Worm (Caenorhabditis elegans) whole organism, late embryonic: ENCODE results near the gene ctl-3.

Source experiments
- C08G9.2 ChIP-seq: sonication (generic microtip); optimal IDR thresholded peaks from 2 replicates; lab custom pipeline; 2016; ENCODE audit warnings: mild to moderate bottlenecking, missing genetic modification characterization, moderate library complexity, missing compliant biosample characterization
- C38D4.7 ChIP-seq: fragments of 200-800 bp; sonication (Bioruptor generic); optimal IDR thresholded peaks from 2 replicates; lab custom pipeline; 2018; ENCODE audit warnings: mild to moderate bottlenecking, missing genetic modification characterization, moderate library complexity, missing compliant biosample characterization
- F13H6.1 ChIP-seq: sonication (generic microtip); optimal IDR thresholded peaks from 2 replicates; lab custom pipeline; 2016; ENCODE audit warnings: missing genetic modification characterization, missing compliant biosample characterization
- T23F11.4 ChIP-seq: fragments of 200-800 bp; sonication (Bioruptor generic); optimal IDR thresholded peaks from 2 replicates; lab custom pipeline; 2018; ENCODE audit warnings: mild to moderate bottlenecking, missing genetic modification characterization, missing compliant biosample characterization
- Y22D7AL.16 ChIP-seq: sonication (generic microtip); optimal IDR thresholded peaks from 2 replicates; lab custom pipeline; 2016; ENCODE audit warnings: missing genetic modification characterization, missing compliant biosample characterization
- ahr-1 ChIP-seq: sonication (generic microtip); optimal IDR thresholded peaks from 2 replicates; lab custom pipeline; 2016; ENCODE audit warnings: missing genetic modification characterization, missing compliant biosample characterization
- ama-1 ChIP-seq: fragments of 150-350 bp; optimal IDR thresholded peaks from 2 replicates; lab custom pipeline; 2014
- ceh-14 ChIP-seq: sonication (generic microtip); optimal IDR thresholded peaks from 2 replicates; lab custom pipeline; 2016; ENCODE audit warnings: missing genotype, missing genetic modification characterization, missing compliant biosample characterization
- ceh-18 ChIP-seq: sonication (generic microtip); optimal IDR thresholded peaks from 2 replicates; lab custom pipeline; 2016; ENCODE audit warnings: missing genetic modification characterization, missing compliant biosample characterization
- ceh-22 ChIP-seq: sonication (generic microtip); optimal IDR thresholded peaks from 2 replicates; lab custom pipeline; 2017; ENCODE audit warnings: missing biosample characterization, missing genetic modification characterization
- ceh-30 ChIP-seq: fragments of 150-350 bp; optimal IDR thresholded peaks from 2 replicates; lab custom pipeline; 2014; ENCODE audit warnings: missing biosample characterization, missing genetic modification characterization
- ceh-34 ChIP-seq: sonication (generic microtip); optimal IDR thresholded peaks from 2 replicates; lab custom pipeline; 2016; ENCODE audit warnings: mild to moderate bottlenecking, missing genetic modification characterization, missing compliant biosample characterization
- ceh-45 ChIP-seq: fragments of 200-800 bp; sonication (Bioruptor generic); IDR thresholded peaks from 2 replicates; pipeline ENCODE4 v1.3.6; 2022; ENCODE audit warnings: missing genetic modification reagents, missing genetic modification characterization, missing compliant biosample characterization
- ceh-6 ChIP-seq: fragments of 200-800 bp; sonication (Bioruptor generic); optimal IDR thresholded peaks from 2 replicates; lab custom pipeline; 2018; ENCODE audit warnings: mild to moderate bottlenecking, missing genetic modification characterization, missing compliant biosample characterization
- ceh-9 ChIP-seq: sonication (generic microtip); optimal IDR thresholded peaks from 2 replicates; lab custom pipeline; 2016; ENCODE audit warnings: mild to moderate bottlenecking, missing genetic modification characterization, inconsistent platforms, missing compliant biosample characterization
- dmd-4 ChIP-seq: sonication (generic microtip); optimal IDR thresholded peaks from 2 replicates; lab custom pipeline; 2016; ENCODE audit warnings: borderline replicate concordance, missing genetic modification characterization, missing compliant biosample characterization
- elt-2 ChIP-seq: sonication (generic microtip); optimal IDR thresholded peaks from 2 replicates; lab custom pipeline; 2016; ENCODE audit warnings: missing genetic modification reagents, missing genetic modification characterization, missing compliant biosample characterization
- ets-4 ChIP-seq: sonication (generic microtip); optimal IDR thresholded peaks from 2 replicates; lab custom pipeline; 2016; ENCODE audit warnings: missing genetic modification characterization, missing compliant biosample characterization
- fkh-6 ChIP-seq: sonication (generic microtip); optimal IDR thresholded peaks from 2 replicates; lab custom pipeline; 2016; ENCODE audit warnings: missing genetic modification characterization, missing compliant biosample characterization
- gmeb-2 ChIP-seq: sonication (generic microtip); optimal IDR thresholded peaks from 2 replicates; lab custom pipeline; 2016; ENCODE audit warnings: missing genetic modification characterization, inconsistent platforms, missing compliant biosample characterization
- hlh-13 ChIP-seq: fragments of 200-800 bp; sonication (Bioruptor generic); optimal IDR thresholded peaks from 2 replicates; lab custom pipeline; 2018; ENCODE audit warnings: mild to moderate bottlenecking, missing genetic modification characterization, missing compliant biosample characterization
- hlh-15 ChIP-seq: sonication (generic microtip); optimal IDR thresholded peaks from 2 replicates; lab custom pipeline; 2016; ENCODE audit warnings: missing genetic modification characterization, missing compliant biosample characterization
- hlh-30 ChIP-seq: sonication (generic microtip); optimal IDR thresholded peaks from 2 replicates; lab custom pipeline; 2017; ENCODE audit warnings: antibody characterized with exemption, missing genetic modification characterization, missing compliant biosample characterization; ENCODE audit not compliant: insufficient read depth
- hlh-6 ChIP-seq: sonication (generic microtip); optimal IDR thresholded peaks from 2 replicates; lab custom pipeline; 2016; ENCODE audit warnings: missing genotype, missing genetic modification characterization, missing compliant biosample characterization
- hlh-8 ChIP-seq: sonication (generic microtip); optimal IDR thresholded peaks from 2 replicates; lab custom pipeline; 2016; ENCODE audit warnings: missing genotype, missing genetic modification characterization, missing compliant biosample characterization
- lim-6 ChIP-seq: sonication (generic microtip); optimal IDR thresholded peaks from 2 replicates; lab custom pipeline; 2016; ENCODE audit warnings: missing genetic modification characterization, missing compliant biosample characterization
- mec-3 ChIP-seq: sonication (generic microtip); optimal IDR thresholded peaks from 2 replicates; lab custom pipeline; 2016; ENCODE audit warnings: borderline replicate concordance, missing genetic modification characterization, missing compliant biosample characterization
- nfya-1 ChIP-seq: sonication (generic microtip); optimal IDR thresholded peaks from 2 replicates; lab custom pipeline; 2017; ENCODE audit warnings: missing genetic modification characterization, mild to moderate bottlenecking, missing compliant biosample characterization, antibody characterized with exemption, moderate library complexity
- nhr-11 ChIP-seq: fragments of 150-350 bp; optimal IDR thresholded peaks from 2 replicates; lab custom pipeline; 2014; ENCODE audit warnings: missing biosample characterization, missing genetic modification characterization
- nhr-232 ChIP-seq: sonication (generic microtip); optimal IDR thresholded peaks from 2 replicates; lab custom pipeline; 2016; ENCODE audit warnings: missing genetic modification characterization, missing compliant biosample characterization
- odd-2 ChIP-seq: sonication (generic microtip); optimal IDR thresholded peaks from 2 replicates; lab custom pipeline; 2017; ENCODE audit warnings: antibody characterized with exemption, mild to moderate bottlenecking, missing genetic modification characterization, missing compliant biosample characterization
- pag-3 ChIP-seq: sonication (generic microtip); optimal IDR thresholded peaks from 2 replicates; lab custom pipeline; 2016; ENCODE audit warnings: missing compliant biosample characterization, missing genetic modification characterization, borderline replicate concordance
- pat-9 ChIP-seq: fragments of 200-800 bp; sonication (Bioruptor generic); optimal IDR thresholded peaks from 2 replicates; lab custom pipeline; 2018; ENCODE audit warnings: mild to moderate bottlenecking, missing genetic modification characterization, moderate library complexity, missing compliant biosample characterization
- pha-2 ChIP-seq: sonication (generic microtip); optimal IDR thresholded peaks from 2 replicates; lab custom pipeline; 2017; ENCODE audit warnings: mild to moderate bottlenecking, missing genetic modification characterization, missing compliant biosample characterization
- pha-4 ChIP-seq: fragments of 150-350 bp; optimal IDR thresholded peaks from 2 replicates; lab custom pipeline; 2018; ENCODE audit warnings: missing biosample characterization, missing genetic modification reagents, missing genetic modification characterization
- ref-2 ChIP-seq: sonication (generic microtip); optimal IDR thresholded peaks from 2 replicates; lab custom pipeline; 2016; ENCODE audit warnings: missing genetic modification characterization, missing compliant biosample characterization
- rnt-1 ChIP-seq: sonication (generic microtip); optimal IDR thresholded peaks from 2 replicates; lab custom pipeline; 2016; ENCODE audit warnings: missing genetic modification characterization, missing compliant biosample characterization
- sdc-2 ChIP-seq: sonication (generic microtip); optimal IDR thresholded peaks from 2 replicates; lab custom pipeline; 2016; ENCODE audit warnings: missing genotype, missing genetic modification characterization, missing compliant biosample characterization
- sox-2 ChIP-seq: fragments of 200-800 bp; sonication (Bioruptor generic); IDR thresholded peaks from 2 replicates; pipeline ENCODE4 v1.3.6; 2022; ENCODE audit warnings: missing genetic modification reagents, missing genetic modification characterization, missing compliant biosample characterization
- tbx-2 ChIP-seq: sonication (generic microtip); optimal IDR thresholded peaks from 2 replicates; lab custom pipeline; 2016; ENCODE audit warnings: missing genetic modification characterization, missing compliant biosample characterization
- unc-42 ChIP-seq: sonication (generic microtip); optimal IDR thresholded peaks from 2 replicates; lab custom pipeline; 2016; ENCODE audit warnings: missing genotype, missing genetic modification characterization, missing compliant biosample characterization
- unc-55 ChIP-seq: sonication (generic microtip); optimal IDR thresholded peaks from 2 replicates; lab custom pipeline; 2017; ENCODE audit warnings: missing biosample characterization, missing genetic modification reagents, missing genetic modification characterization
- unc-86 ChIP-seq: sonication (generic microtip); optimal IDR thresholded peaks from 2 replicates; lab custom pipeline; 2016; ENCODE audit warnings: missing genetic modification characterization, missing compliant biosample characterization
- zip-5 ChIP-seq: sonication (generic microtip); optimal IDR thresholded peaks from 2 replicates; lab custom pipeline; 2016; ENCODE audit warnings: missing genetic modification characterization, missing compliant biosample characterization
- ztf-16 ChIP-seq: sonication (generic microtip); optimal IDR thresholded peaks from 2 replicates; lab custom pipeline; 2017; ENCODE audit warnings: missing genetic modification characterization, missing compliant biosample characterization

Gene ctl-3

DNA sequence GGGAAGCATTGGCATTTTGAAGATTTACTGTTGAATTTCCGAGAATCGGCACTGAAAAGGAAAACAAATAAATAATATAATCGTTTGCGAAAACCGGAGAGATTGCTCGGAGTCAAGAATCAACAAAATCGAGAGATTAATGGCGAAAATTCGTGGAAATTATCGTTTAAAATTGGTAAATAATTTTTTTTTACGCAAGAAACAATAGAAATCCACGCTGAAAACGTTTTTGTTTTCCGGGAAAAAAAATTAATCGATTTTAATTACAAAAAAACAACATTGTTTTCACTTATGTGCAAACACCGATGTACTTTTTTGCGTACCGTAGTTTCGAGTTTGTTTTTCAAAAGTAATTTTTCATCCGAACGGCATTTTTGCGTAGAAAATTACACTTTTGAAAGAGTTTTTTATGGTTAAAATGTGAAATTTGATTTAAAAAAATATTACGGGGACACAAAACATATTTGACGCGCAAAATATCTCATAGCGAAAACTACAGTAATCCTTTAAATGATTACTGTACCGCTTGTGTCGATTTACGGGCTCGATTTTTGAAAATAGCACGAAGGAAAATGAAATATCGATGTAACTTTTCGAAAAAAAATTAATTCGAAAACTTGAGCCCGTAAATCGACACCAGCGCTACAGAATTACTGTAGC, at the start of gene ctl-3:
TSS of gene ctl-3 (minus strand) at position 51 of the 660 bp plus-strand sequence.
- no peak for TF ChIP-seq pag-3 (tag; lab: Kevin White, UChicago)
- TF ChIP-seq ztf-16 (tag; lab: Kevin White, UChicago): no peak
- no peak for TF ChIP-seq mec-3 (tag; lab: Kevin White, UChicago)
- no peak for TF ChIP-seq nhr-11
- TF ChIP-seq fkh-6 (tag; lab: Kevin White, UChicago): no peak
- no peak for TF ChIP-seq ceh-45 (GFP tag; lab: Robert Waterston, UW)
- no peak for TF ChIP-seq hlh-15 (tag; lab: Kevin White, UChicago)
- TF ChIP-seq pha-2 (tag; lab: Kevin White, UChicago): no peak
- TF ChIP-seq unc-55 (GFP tag; lab: Kevin White, UChicago): no peak
- TF ChIP-seq C38D4.7: no peak
- TF ChIP-seq ceh-22 (tag; lab: Kevin White, UChicago): no peak
- TF ChIP-seq rnt-1 (tag; lab: Kevin White, UChicago): no peak
- no peak for TF ChIP-seq unc-42 (tag; lab: Kevin White, UChicago)
- no peak for TF ChIP-seq ets-4
- TF ChIP-seq zip-5 (tag; lab: Kevin White, UChicago): no peak
- no peak for TF ChIP-seq Y22D7AL.16 (tag; lab: Kevin White, UChicago)
- TF ChIP-seq nfya-1 (tag; lab: Kevin White, UChicago): no peak

DNA sequence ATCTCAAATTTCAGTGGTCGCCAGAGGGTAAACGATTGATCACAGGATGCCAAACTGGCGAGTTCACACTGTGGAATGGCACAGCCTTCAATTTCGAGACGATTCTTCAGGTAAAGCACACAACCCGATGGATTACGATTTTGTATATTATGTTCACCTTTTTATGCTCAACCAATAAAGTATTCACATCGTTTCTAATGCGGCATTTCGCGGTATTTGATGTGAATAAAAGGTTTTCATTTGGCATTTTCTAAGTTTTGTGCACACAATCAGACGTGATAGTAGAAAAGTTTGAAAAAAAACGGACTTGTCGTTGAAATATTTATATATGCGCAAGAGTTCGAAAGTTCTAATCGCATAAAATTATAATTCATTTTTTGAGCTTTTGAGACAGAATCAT, 48.4 kb upstream of the ctl-3 start:
- no peak for TF ChIP-seq unc-86 (tag; lab: Kevin White, UChicago)
- TF ChIP-seq ceh-9: no peak
- no peak for TF ChIP-seq mec-3 (tag; lab: Kevin White, UChicago)
- TF ChIP-seq dmd-4 (tag; lab: Kevin White, UChicago): no peak
- TF ChIP-seq ahr-1 (tag; lab: Kevin White, UChicago): no peak
- TF ChIP-seq ceh-45 (GFP tag; lab: Robert Waterston, UW): no peak
- no peak for TF ChIP-seq odd-2 (tag; lab: Kevin White, UChicago)
- TF ChIP-seq sdc-2 (tag; lab: Kevin White, UChicago): no peak
- TF ChIP-seq gmeb-2 (tag; lab: Kevin White, UChicago): no peak
- TF ChIP-seq zip-5 (tag; lab: Kevin White, UChicago): no peak
- no peak for TF ChIP-seq nhr-232 (tag; lab: Kevin White, UChicago)
- no peak for TF ChIP-seq ceh-14 (tag; lab: Kevin White, UChicago)
- TF ChIP-seq T23F11.4 (GFP tag; lab: Kevin White, UChicago): no peak

DNA sequence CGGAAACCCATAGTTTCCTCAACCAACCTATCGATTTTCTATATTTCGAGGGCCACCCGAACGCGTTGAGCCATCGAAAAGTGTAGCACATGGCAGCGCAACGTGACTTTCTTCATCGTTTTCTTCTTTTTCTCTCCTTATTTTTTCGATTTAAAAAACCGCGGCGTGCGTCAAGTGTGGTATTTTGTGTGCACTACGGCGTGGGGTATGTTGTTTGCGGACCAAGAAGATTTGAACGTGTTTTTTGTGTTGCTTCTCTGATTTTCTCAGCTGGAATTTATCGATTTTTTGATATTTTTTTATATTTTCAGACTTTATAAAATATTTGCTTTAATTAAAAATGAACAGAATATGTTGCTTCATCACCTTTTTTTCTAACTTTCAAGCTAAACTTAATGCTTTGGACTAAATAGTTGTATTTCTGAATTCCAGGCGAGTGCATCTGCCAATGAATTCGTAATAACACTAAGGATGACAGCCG, 47.4 kb upstream of the ctl-3 start, which contains the start of the genes agl-1 and pfs-2:
TSS of gene agl-1 (minus strand) at position 178 of the 481 bp plus-strand sequence.
TSS of gene pfs-2 (plus strand) at position 431 of the 481 bp plus-strand sequence.
- TF ChIP-seq ceh-30 (tag; lab: Kevin White, UChicago): no peak
- TF ChIP-seq ref-2 (tag; lab: Kevin White, UChicago): peak; percentile 7
- no peak for TF ChIP-seq zip-5 (tag; lab: Kevin White, UChicago)
- no peak for TF ChIP-seq ceh-22 (tag; lab: Kevin White, UChicago)
- no peak for TF ChIP-seq ceh-6 (GFP tag; lab: Kevin White, UChicago)
- no peak for TF ChIP-seq ztf-16 (tag; lab: Kevin White, UChicago)
- TF ChIP-seq dmd-4 (tag; lab: Kevin White, UChicago): no peak
- no peak for TF ChIP-seq pha-4
- no peak for TF ChIP-seq fkh-6 (tag; lab: Kevin White, UChicago)
- TF ChIP-seq hlh-13: no peak
- no peak for TF ChIP-seq nhr-232 (tag; lab: Kevin White, UChicago)
- TF ChIP-seq pat-9 (tag; lab: Kevin White, UChicago): peak; percentile 11
- no peak for TF ChIP-seq nhr-11
- peak; percentile 10 for TF ChIP-seq unc-42 (tag; lab: Kevin White, UChicago)
- TF ChIP-seq C08G9.2 (tag; lab: Kevin White, UChicago): peak; percentile 26
- TF ChIP-seq ets-4: no peak
- TF ChIP-seq rnt-1 (tag; lab: Kevin White, UChicago): peak; percentile 21
- no peak for TF ChIP-seq hlh-6
- no peak for TF ChIP-seq sdc-2 (tag; lab: Kevin White, UChicago)
- peak; percentile 42 for TF ChIP-seq elt-2
- TF ChIP-seq hlh-8 (tag; lab: Kevin White, UChicago): no peak
- no peak for TF ChIP-seq lim-6 (tag; lab: Kevin White, UChicago)
- peak; percentile 43 for TF ChIP-seq hlh-30 (tag; lab: Kevin White, UChicago)
- TF ChIP-seq ama-1: no peak
- peak; percentile 64 for TF ChIP-seq ceh-18 (tag; lab: Kevin White, UChicago)
- TF ChIP-seq nfya-1 (tag; lab: Kevin White, UChicago): peak; percentile 77
- TF ChIP-seq F13H6.1 (tag; lab: Kevin White, UChicago): no peak
- TF ChIP-seq tbx-2 (tag; lab: Kevin White, UChicago): no peak
- TF ChIP-seq sox-2: no peak
- no peak for TF ChIP-seq T23F11.4 (GFP tag; lab: Kevin White, UChicago)
- TF ChIP-seq ceh-34 (tag; lab: Kevin White, UChicago): no peak
- no peak for TF ChIP-seq unc-55 (GFP tag; lab: Kevin White, UChicago)
